4 fruit fly cellular contexts compared by ENCODE assay signal in the genomic region with DNA sequence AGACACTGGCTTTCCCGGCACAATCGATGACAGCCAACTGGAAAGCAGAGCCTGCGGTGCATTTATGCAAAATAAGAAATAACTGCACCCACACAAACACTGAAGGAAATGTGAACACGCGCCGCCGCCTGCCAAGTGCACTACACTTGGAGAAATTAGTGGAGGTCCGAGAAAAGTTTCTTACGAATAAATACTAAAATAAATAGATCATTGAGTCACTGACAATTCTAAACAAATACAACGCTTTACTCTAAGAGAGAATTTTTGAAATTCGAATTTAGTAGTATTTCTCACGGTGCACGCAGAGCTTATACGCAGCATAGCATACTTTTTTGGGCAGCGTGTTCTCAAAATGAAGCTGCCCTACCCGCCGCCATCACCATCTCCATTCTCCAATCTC.
TF ChIP-seq lines count a peak whose summit lies in the region.

No protein-coding gene starts in this region.

- no peak for TF ChIP-seq CTCF in whole organism, embryonic (GFP tag; optimal IDR thresholded peaks at IDR 0.05; lab: Kevin White, UChicago)

TF ChIP-seq in whole organism, embryonic, 481 proteins besides CTCF, POLR2A, EP300 and RAD21:
- TF ChIP-seq Rx (GFP tag; IDR thresholded peaks at IDR 0.05; lab: Robert Waterston, UW), result 0 out of 2 replicates have a peak, but pooled peaks have one; percentile 17
- 0 out of 3 replicates have a peak, but pooled peaks have one; percentile 16 for TF ChIP-seq row (GFP tag; IDR thresholded peaks at IDR 0.05; lab: Robert Waterston, UW)
- 0 out of 2 replicates have a peak, but pooled peaks have one; percentile 6 for TF ChIP-seq CG10959 (GFP tag; IDR thresholded peaks at IDR 0.05; lab: Robert Waterston, UW)
- TF ChIP-seq CG6689 (GFP tag; IDR thresholded peaks at IDR 0.05; lab: Robert Waterston, UW), result 0 out of 2 replicates have a peak, but pooled peaks have one; percentile 17
- TF ChIP-seq her (GFP tag; optimal IDR thresholded peaks at IDR 0.05; lab: Kevin White, UChicago), result no peak
- TF ChIP-seq CG7786 (GFP tag; optimal IDR thresholded peaks at IDR 0.05; lab: Kevin White, UChicago), result no peak
- TF ChIP-seq br (optimal IDR thresholded peaks at IDR 0.05; lab: Kevin White, UChicago), result no peak
- no peak for TF ChIP-seq prd (optimal IDR thresholded peaks at IDR 0.05; lab: Kevin White, UChicago)
- peak; percentile 72; the same call in 2 of the 3 replicates for TF ChIP-seq prd (GFP tag; IDR thresholded peaks at IDR 0.05; lab: Robert Waterston, UW)

TF ChIP-seq in whole organism, prepupa, 60 proteins besides CTCF, POLR2A, EP300 and RAD21:
- peak; percentile 59; the same call in 2 of the 3 replicates for TF ChIP-seq CG6163 (GFP tag; IDR thresholded peaks at IDR 0.05; lab: Robert Waterston, UW)
- TF ChIP-seq CG15336 (GFP tag; IDR thresholded peaks at IDR 0.05; lab: Robert Waterston, UW), result no peak
- no peak for TF ChIP-seq dsx (GFP tag; optimal IDR thresholded peaks at IDR 0.05; lab: Kevin White, UChicago; ENCODE audit: poor library complexity, severe bottlenecking)
- peak; percentile 13 for TF ChIP-seq lz (GFP tag; optimal IDR thresholded peaks at IDR 0.05; lab: Kevin White, UChicago)
- no peak for TF ChIP-seq Lpt (GFP tag; optimal IDR thresholded peaks at IDR 0.05; lab: Kevin White, UChicago)
- no peak for TF ChIP-seq CG16779 (tag; optimal IDR thresholded peaks at IDR 0.05; lab: Kevin White, UChicago)
- TF ChIP-seq pdm3 (GFP tag; optimal IDR thresholded peaks at IDR 0.05; lab: Kevin White, UChicago), result no peak
- TF ChIP-seq Hr38 (GFP tag; optimal IDR thresholded peaks at IDR 0.05; lab: Kevin White, UChicago), result no peak
- no peak for TF ChIP-seq CG8632 (GFP tag; optimal IDR thresholded peaks at IDR 0.05; lab: Kevin White, UChicago)
- TF ChIP-seq svp (GFP tag; lab: Kevin White, UChicago), result peak; percentile 71
- no peak for TF ChIP-seq Sox15 (GFP tag; optimal IDR thresholded peaks at IDR 0.05; lab: Kevin White, UChicago)
- TF ChIP-seq ss (GFP tag; optimal IDR thresholded peaks at IDR 0.05; lab: Kevin White, UChicago), result no peak
- no peak for TF ChIP-seq CG1621 (tag; optimal IDR thresholded peaks at IDR 0.05; lab: Kevin White, UChicago)
TF ChIP-seq in whole organism, prepupa: peak in this region for 3.

TF ChIP-seq in whole organism, pupa, 21 proteins besides CTCF, POLR2A, EP300 and RAD21:
- TF ChIP-seq CG9948 (tag; optimal IDR thresholded peaks at IDR 0.05; lab: Kevin White, UChicago) (no peak), CG8159 (tag; optimal IDR thresholded peaks at IDR 0.05; lab: Kevin White, UChicago) (peak; percentile 4), fd96Ca (GFP tag; IDR thresholded peaks at IDR 0.05; lab: Robert Waterston, UW) (0 out of 3 replicates have a peak, but pooled peaks have one; percentile 10)

TF ChIP-seq in whole organism, wandering third instar larva, 38 proteins besides CTCF, POLR2A, EP300 and RAD21:
- TF ChIP-seq HLH106 (tag; optimal IDR thresholded peaks at IDR 0.05; lab: Kevin White, UChicago) (peak; percentile 15), fru (GFP tag; optimal IDR thresholded peaks at IDR 0.05; lab: Kevin White, UChicago) (peak; percentile 13), foxo (GFP tag; optimal IDR thresholded peaks at IDR 0.05; lab: Kevin White, UChicago) (peak in 1 of 2 experiments; percentile 24), Hnf4 (GFP tag; optimal IDR thresholded peaks at IDR 0.05; lab: Kevin White, UChicago) (no peak), rgr (GFP tag; optimal IDR thresholded peaks at IDR 0.05; lab: Kevin White, UChicago) (no peak)
